Worm (Caenorhabditis elegans) whole organism, early embryonic: ENCODE results near the gene C50F4.4.

Experiments used
- B0310.2 ChIP-seq: sonication (generic microtip); optimal IDR thresholded peaks from 2 replicates; lab custom pipeline; 2016; ENCODE audit warnings: mild to moderate bottlenecking, missing genetic modification characterization, missing compliant biosample characterization
- F13C5.2 ChIP-seq: sonication (generic microtip); optimal IDR thresholded peaks from 2 replicates; lab custom pipeline; 2017; ENCODE audit warnings: mild to moderate bottlenecking, missing genetic modification characterization, inconsistent platforms, missing compliant biosample characterization
- aly-1 ChIP-seq: sonication (generic microtip); optimal IDR thresholded peaks from 2 replicates; lab custom pipeline; 2016; ENCODE audit warnings: missing genetic modification characterization, missing compliant biosample characterization
- ama-1 ChIP-seq: fragments of 150-350 bp; optimal IDR thresholded peaks from 2 replicates; lab custom pipeline; 2014
- ceh-13 ChIP-seq: fragments of 200-800 bp; sonication (Bioruptor generic); optimal IDR thresholded peaks from 2 replicates; lab custom pipeline; 2018; ENCODE audit warnings: mild to moderate bottlenecking, missing genetic modification characterization, missing compliant biosample characterization
- ceh-36 ChIP-seq: sonication (generic microtip); optimal IDR thresholded peaks from 2 replicates; lab custom pipeline; 2016; ENCODE audit warnings: missing genetic modification characterization, inconsistent platforms, missing compliant biosample characterization
- ets-7 ChIP-seq: sonication (generic microtip); optimal IDR thresholded peaks from 2 replicates; lab custom pipeline; 2016; ENCODE audit warnings: missing genotype, missing genetic modification characterization, missing compliant biosample characterization
- flt-1 ChIP-seq: fragments of 200-800 bp; sonication (Bioruptor generic); IDR thresholded peaks from 2 replicates; pipeline ENCODE4 v1.3.6; 2022; ENCODE audit warnings: missing genetic modification characterization, missing compliant biosample characterization
- hmbx-1 ChIP-seq: sonication (generic microtip); optimal IDR thresholded peaks from 2 replicates; lab custom pipeline; 2016; ENCODE audit warnings: mild to moderate bottlenecking, missing genetic modification characterization, missing compliant biosample characterization
- hmg-4 ChIP-seq: fragments of 200-800 bp; sonication (Bioruptor generic); optimal IDR thresholded peaks from 2 replicates; lab custom pipeline; 2018; ENCODE audit warnings: mild to moderate bottlenecking, missing genetic modification characterization, missing compliant biosample characterization
- hnd-1 ChIP-seq: sonication (generic microtip); optimal IDR thresholded peaks from 2 replicates; lab custom pipeline; 2016; ENCODE audit warnings: missing genetic modification characterization, missing compliant biosample characterization
- pes-1 ChIP-seq: fragments of 200-800 bp; sonication (Bioruptor generic); IDR thresholded peaks from 2 replicates; pipeline ENCODE4 v1.3.6; 2022; ENCODE audit warnings: missing genetic modification reagents, missing genetic modification characterization, missing compliant biosample characterization
- scrt-1 ChIP-seq: fragments of 200-800 bp; sonication (Bioruptor generic); IDR thresholded peaks from 2 replicates; pipeline ENCODE4 v1.3.6; 2022; ENCODE audit warnings: missing genetic modification characterization, missing compliant biosample characterization
- sea-1 ChIP-seq: fragments of 200-800 bp; sonication (Bioruptor generic); conservative IDR thresholded peaks from 2 replicates; pipeline ENCODE4 v1.3.6; 2022; ENCODE audit warnings: missing genetic modification characterization, missing compliant biosample characterization
- tbx-11 ChIP-seq: fragments of 200-800 bp; sonication (Bioruptor generic); IDR thresholded peaks from 2 replicates; pipeline ENCODE4 v1.3.6; 2022; ENCODE audit warnings: missing genetic modification characterization, missing compliant biosample characterization
- tbx-37 ChIP-seq: fragments of 200-800 bp; sonication (Bioruptor generic); conservative IDR thresholded peaks from 2 replicates; pipeline ENCODE4 v1.3.6; 2022; ENCODE audit warnings: missing genetic modification reagents, missing genetic modification characterization, missing compliant biosample characterization
- tra-4 ChIP-seq: sonication (generic microtip); optimal IDR thresholded peaks from 2 replicates; lab custom pipeline; 2017; ENCODE audit warnings: missing genetic modification characterization, missing compliant biosample characterization

Gene C50F4.4

ce11 chrV:9503152-9503817 lies 33.3 kb upstream of the C50F4.4 start:
- TF ChIP-seq hmbx-1 (peak; percentile 74), flt-1 (peak; percentile 96), sea-1 (peak; percentile 96), ceh-36 (peak; percentile 91), pes-1 (GFP tag; lab: Robert Waterston, UW) (no peak; the same call in 1 of the 2 replicates), F13C5.2 (tag; lab: Kevin White, UChicago) (peak; percentile 91), tra-4 (tag; lab: Kevin White, UChicago) (peak; percentile 75), scrt-1 (GFP tag; lab: Robert Waterston, UW) (peak; percentile 97), ets-7 (tag; lab: Kevin White, UChicago) (peak; percentile 76), tbx-37 (GFP tag; lab: Robert Waterston, UW) (peak; percentile 92), ama-1 (no peak), ceh-13 (GFP tag; lab: Kevin White, UChicago) (peak; percentile 84), hnd-1 (tag; lab: Kevin White, UChicago) (peak; percentile 87), B0310.2 (peak; percentile 93), aly-1 (peak; percentile 91), hmg-4 (GFP tag; lab: Kevin White, UChicago) (peak; percentile 96), tbx-11 (peak; percentile 94)

- no peak for TF ChIP-seq scrt-1 (GFP tag; lab: Robert Waterston, UW)
- TF ChIP-seq ceh-13 (GFP tag; lab: Kevin White, UChicago): no peak
- TF ChIP-seq B0310.2: no peak
- no peak for TF ChIP-seq tbx-11
- no peak for TF ChIP-seq pes-1 (GFP tag; lab: Robert Waterston, UW)
- no peak for TF ChIP-seq tra-4 (tag; lab: Kevin White, UChicago)
- TF ChIP-seq aly-1: no peak
- TF ChIP-seq hmbx-1: no peak
- no peak for TF ChIP-seq flt-1
- TF ChIP-seq ama-1: no peak
- TF ChIP-seq ceh-36: no peak
- no peak for TF ChIP-seq hnd-1 (tag; lab: Kevin White, UChicago)
- TF ChIP-seq sea-1: no peak
- no peak for TF ChIP-seq ets-7 (tag; lab: Kevin White, UChicago)
- no peak for TF ChIP-seq hmg-4 (GFP tag; lab: Kevin White, UChicago)
- no peak for TF ChIP-seq F13C5.2 (tag; lab: Kevin White, UChicago)
- no peak for TF ChIP-seq tbx-37 (GFP tag; lab: Robert Waterston, UW)
These were observed 32.1 kb upstream of the C50F4.4 start, which contains the start of gene haao-1 for ce11 chrV:9504474-9504960. TSS of gene haao-1 (plus strand) at chrV:9504910.

DNA sequence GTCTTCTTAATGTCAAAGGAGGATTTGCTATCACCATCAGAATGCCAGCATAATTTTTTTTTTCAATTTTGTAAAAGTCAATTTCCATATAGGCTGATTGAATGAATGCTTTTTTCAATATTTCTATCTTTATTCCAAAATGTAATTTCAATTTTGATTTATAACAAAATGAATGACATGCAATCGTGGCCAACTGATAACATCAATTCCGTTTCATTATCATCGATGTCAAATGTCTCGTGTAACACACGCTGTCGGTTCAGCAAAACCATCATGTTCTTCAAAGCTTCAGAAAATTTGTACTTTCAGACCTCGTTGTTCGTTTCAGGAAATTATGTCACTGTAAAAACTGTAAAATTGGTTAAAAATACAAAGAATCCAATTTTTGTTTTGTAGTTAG lies 29.6 kb upstream of the C50F4.4 start:
- no peak for TF ChIP-seq ets-7 (tag; lab: Kevin White, UChicago)
- no peak for TF ChIP-seq hnd-1 (tag; lab: Kevin White, UChicago)
- no peak for TF ChIP-seq tbx-37 (GFP tag; lab: Robert Waterston, UW)
- TF ChIP-seq B0310.2: no peak
- TF ChIP-seq sea-1: no peak
- no peak for TF ChIP-seq flt-1
- TF ChIP-seq aly-1: no peak
- TF ChIP-seq tbx-11: no peak
- TF ChIP-seq ceh-13 (GFP tag; lab: Kevin White, UChicago): no peak
- no peak for TF ChIP-seq tra-4 (tag; lab: Kevin White, UChicago)
- no peak for TF ChIP-seq hmbx-1
- no peak for TF ChIP-seq scrt-1 (GFP tag; lab: Robert Waterston, UW)

DNA sequence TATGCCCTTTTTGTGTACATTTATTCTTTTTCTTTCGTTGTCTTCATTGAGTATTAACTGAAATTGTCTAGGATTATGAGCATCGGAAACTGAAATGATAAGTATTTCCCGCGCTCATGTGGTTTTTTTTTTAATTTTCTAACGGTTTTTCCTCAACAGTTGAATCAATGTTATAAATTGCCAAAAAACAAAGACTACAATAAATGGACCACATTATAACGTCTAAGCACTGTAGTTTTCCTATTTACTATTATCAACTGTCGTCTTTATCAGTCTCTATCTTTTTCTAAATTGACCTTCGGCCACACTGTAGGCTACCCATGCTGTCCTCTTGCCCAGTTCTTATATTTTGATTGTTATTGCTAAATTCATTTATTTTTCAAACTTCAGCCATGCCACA lies 28.8 kb upstream of the C50F4.4 start, which contains the start of gene acs-14:
Gene acs-14 (plus strand): TSS at position 391 of the 400 bp plus-strand sequence.
- TF ChIP-seq B0310.2: no peak
- TF ChIP-seq tra-4 (tag; lab: Kevin White, UChicago): no peak
- TF ChIP-seq hnd-1 (tag; lab: Kevin White, UChicago): no peak
- TF ChIP-seq tbx-37 (GFP tag; lab: Robert Waterston, UW): no peak
- no peak for TF ChIP-seq ceh-13 (GFP tag; lab: Kevin White, UChicago)
- no peak for TF ChIP-seq aly-1
- no peak for TF ChIP-seq scrt-1 (GFP tag; lab: Robert Waterston, UW)
- TF ChIP-seq ama-1: no peak

DNA sequence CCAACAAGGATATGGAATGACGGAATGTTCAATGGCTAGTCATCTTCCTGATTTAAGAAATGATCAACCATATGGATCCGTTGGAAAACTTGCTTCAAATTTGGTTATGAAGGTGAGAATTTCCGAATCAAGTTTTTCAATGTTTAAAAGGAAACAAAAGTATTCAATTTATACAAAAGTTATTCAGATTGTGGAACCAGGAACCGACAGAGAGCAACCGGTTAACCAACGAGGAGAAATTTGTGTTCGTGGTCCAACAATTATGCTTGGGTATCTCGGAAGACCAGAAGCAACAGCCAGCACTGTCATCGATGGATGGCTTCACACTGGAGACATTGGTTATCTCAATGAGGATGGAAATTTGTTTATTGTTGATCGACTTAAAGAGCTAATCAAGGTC lies 27.0 kb upstream of the C50F4.4 start:
- TF ChIP-seq aly-1: no peak

DNA sequence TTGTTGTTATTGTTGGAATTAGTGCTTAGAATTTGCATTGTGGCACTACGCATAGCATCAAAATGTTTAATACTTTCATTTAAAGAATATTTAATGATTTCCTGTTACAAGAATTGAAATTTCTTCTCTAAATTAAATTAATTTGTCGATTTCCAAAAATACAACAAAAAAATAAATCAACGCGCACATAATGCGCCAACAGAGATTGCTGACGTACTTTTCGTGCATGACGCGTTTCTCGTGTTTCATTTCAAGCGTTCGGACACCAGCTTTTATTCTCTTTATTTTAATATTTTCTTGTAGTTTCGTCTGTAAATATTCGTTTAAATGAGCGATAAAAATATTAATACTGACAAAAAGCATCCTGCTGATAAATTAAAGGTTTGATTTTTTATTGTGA lies 23.0 kb upstream of the C50F4.4 start, which contains the start of gene eif-2Bdelta:
Gene eif-2Bdelta (plus strand): TSS at position 235 of the 400 bp plus-strand sequence.
- no peak for TF ChIP-seq scrt-1 (GFP tag; lab: Robert Waterston, UW)
- no peak for TF ChIP-seq tra-4 (tag; lab: Kevin White, UChicago)
- TF ChIP-seq hnd-1 (tag; lab: Kevin White, UChicago): no peak
- no peak for TF ChIP-seq hmbx-1
- no peak for TF ChIP-seq pes-1 (GFP tag; lab: Robert Waterston, UW)
- TF ChIP-seq ceh-36: no peak
- no peak for TF ChIP-seq aly-1
- no peak for TF ChIP-seq hmg-4 (GFP tag; lab: Kevin White, UChicago)
- no peak for TF ChIP-seq ets-7 (tag; lab: Kevin White, UChicago)
- no peak for TF ChIP-seq sea-1
- TF ChIP-seq tbx-37 (GFP tag; lab: Robert Waterston, UW): no peak
- no peak for TF ChIP-seq B0310.2
- no peak for TF ChIP-seq F13C5.2 (tag; lab: Kevin White, UChicago)
- TF ChIP-seq flt-1: no peak
- TF ChIP-seq ceh-13 (GFP tag; lab: Kevin White, UChicago): no peak
- no peak for TF ChIP-seq ama-1

ce11 chrV:9516280-9516679 lies 20.3 kb upstream of the C50F4.4 start:
- TF ChIP-seq hnd-1 (tag; lab: Kevin White, UChicago) (no peak), ama-1 (no peak), tbx-11 (no peak), tra-4 (tag; lab: Kevin White, UChicago) (no peak), F13C5.2 (tag; lab: Kevin White, UChicago) (no peak), tbx-37 (GFP tag; lab: Robert Waterston, UW) (no peak), hmbx-1 (no peak), ceh-13 (GFP tag; lab: Kevin White, UChicago) (no peak), sea-1 (no peak), aly-1 (no peak), hmg-4 (GFP tag; lab: Kevin White, UChicago) (no peak), ets-7 (tag; lab: Kevin White, UChicago) (no peak)
